Fruit fly (Drosophila melanogaster): ENCODE measurements around the gene COX6CL.

The COX6CL gene

DNA sequence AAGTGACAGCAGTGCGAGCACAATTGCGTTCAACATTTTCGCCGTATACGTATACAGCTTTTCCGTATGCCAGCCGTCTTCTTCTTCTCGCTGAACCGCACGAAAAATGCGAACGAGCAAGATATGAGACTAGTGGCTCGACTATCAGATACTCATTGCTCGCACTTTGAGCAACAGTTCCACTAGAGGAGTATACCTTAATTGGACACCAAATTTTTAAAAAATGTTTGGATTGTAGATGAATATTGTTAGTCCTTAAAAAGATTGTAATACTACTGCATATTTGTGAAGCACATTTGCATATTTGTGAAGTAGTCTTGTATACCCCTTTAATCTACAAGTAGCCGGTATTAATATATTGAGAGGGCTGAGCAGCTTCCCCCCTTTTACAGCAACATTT is 40.1 kb downstream of the COX6CL start (continued):
- no peak for TF ChIP-seq CG14710 (tag; optimal IDR thresholded peaks at IDR 0.05)
- TF ChIP-seq CG7357 (GFP tag; IDR thresholded peaks at IDR 0.05), result no peak
- peak; percentile 34 for TF ChIP-seq Fer1 (GFP tag; optimal IDR thresholded peaks at IDR 0.05)
- no peak for TF ChIP-seq D (optimal IDR thresholded peaks at IDR 0.05)
- no peak for TF ChIP-seq D (GFP tag; optimal IDR thresholded peaks at IDR 0.05)
- TF ChIP-seq CG7786 (GFP tag; optimal IDR thresholded peaks at IDR 0.05), result peak; percentile 5
- no peak for TF ChIP-seq NFAT (GFP tag; IDR thresholded peaks at IDR 0.05)
- TF ChIP-seq Abd-B (GFP tag; optimal IDR thresholded peaks at IDR 0.05), result no peak
- no peak for TF ChIP-seq Mrtf (GFP tag; IDR thresholded peaks at IDR 0.05)
- TF ChIP-seq Gug (GFP tag; IDR thresholded peaks at IDR 0.05), result no peak
- TF ChIP-seq CG2202 (tag; optimal IDR thresholded peaks at IDR 0.05), result no peak
- no peak for TF ChIP-seq Dll (GFP tag; IDR thresholded peaks at IDR 0.05; ENCODE audit: partially characterized antibody)
- TF ChIP-seq CG13287 (GFP tag; IDR thresholded peaks at IDR 0.05; ENCODE audit: partially characterized antibody), result 0 out of 2 replicates have a peak, but pooled peaks have one; percentile 21
- TF ChIP-seq oc (tag; optimal IDR thresholded peaks at IDR 0.05), result no peak
- TF ChIP-seq org-1 (GFP tag; optimal IDR thresholded peaks at IDR 0.05), result peak; percentile 29
- TF ChIP-seq CG4360 (GFP tag; IDR thresholded peaks at IDR 0.05), result no peak
- peak; percentile 17 for TF ChIP-seq Fer3 (tag; optimal IDR thresholded peaks at IDR 0.05)
- TF ChIP-seq C15 (GFP tag; IDR thresholded peaks at IDR 0.05), result no peak
- TF ChIP-seq pros (GFP tag; optimal IDR thresholded peaks at IDR 0.05), result no peak
- no peak for TF ChIP-seq CG14667 (GFP tag; IDR thresholded peaks at IDR 0.05)
- TF ChIP-seq CG9609 (GFP tag; optimal IDR thresholded peaks at IDR 0.05), result peak; percentile 6
- TF ChIP-seq Hr39 (optimal IDR thresholded peaks at IDR 0.05), result no peak
- peak; percentile 79 for TF ChIP-seq tna (GFP tag; IDR thresholded peaks at IDR 0.05; ENCODE audit: partially characterized antibody)
- no peak for TF ChIP-seq CG18262 (tag; optimal IDR thresholded peaks at IDR 0.05)
- peak; percentile 19; the same call in 1 of the 2 replicates for TF ChIP-seq bbx (GFP tag; IDR thresholded peaks at IDR 0.05; ENCODE audit: partially characterized antibody)
- no peak for TF ChIP-seq TFAM (GFP tag; optimal IDR thresholded peaks at IDR 0.05)
- no peak for TF ChIP-seq dpn (GFP tag; optimal IDR thresholded peaks at IDR 0.05)
- peak; percentile 54 for TF ChIP-seq Bgb (GFP tag; IDR thresholded peaks at IDR 0.05; ENCODE audit: partially characterized antibody)
- no peak for TF ChIP-seq Usf (GFP tag; optimal IDR thresholded peaks at IDR 0.05)
- peak; percentile 53 for TF ChIP-seq vnd (GFP tag; IDR thresholded peaks at IDR 0.05; ENCODE audit: partially characterized antibody)
- no peak for TF ChIP-seq chn (GFP tag; optimal IDR thresholded peaks at IDR 0.05)
- no peak for TF ChIP-seq bigmax (GFP tag; optimal IDR thresholded peaks at IDR 0.05)
- TF ChIP-seq Poxn (GFP tag; IDR thresholded peaks at IDR 0.05), result no peak
- TF ChIP-seq CG31441 (GFP tag; IDR thresholded peaks at IDR 0.05), result no peak
- TF ChIP-seq scrt (GFP tag; optimal IDR thresholded peaks at IDR 0.05), result peak; percentile 42
- TF ChIP-seq dysf (GFP tag; IDR thresholded peaks at IDR 0.05), result peak; percentile 66
- peak; percentile 71 for TF ChIP-seq CG14860 (GFP tag; IDR thresholded peaks at IDR 0.05; ENCODE audit: partially characterized antibody)
- no peak for TF ChIP-seq tup (GFP tag; optimal IDR thresholded peaks at IDR 0.05)
- no peak for TF ChIP-seq CG6689 (GFP tag; IDR thresholded peaks at IDR 0.05)
- TF ChIP-seq mld (GFP tag; IDR thresholded peaks at IDR 0.05; ENCODE audit: partially characterized antibody), result peak; percentile 49; the same call in 2 of the 3 replicates
- TF ChIP-seq sob (GFP tag; IDR thresholded peaks at IDR 0.05), result 0 out of 2 replicates have a peak, but pooled peaks have one; percentile 20
- TF ChIP-seq Xrp1 (GFP tag; IDR thresholded peaks at IDR 0.05), result peak; percentile 41; the same call in 1 of the 2 replicates
- TF ChIP-seq CG15601 (tag; optimal IDR thresholded peaks at IDR 0.05), result no peak
- TF ChIP-seq sim (GFP tag; IDR thresholded peaks at IDR 0.05), result no peak
- TF ChIP-seq CG34376 (GFP tag; optimal IDR thresholded peaks at IDR 0.05), result no peak
- TF ChIP-seq Deaf1 (tag; optimal IDR thresholded peaks at IDR 0.05), result no peak
- peak; percentile 63; the same call in 2 of the 3 replicates for TF ChIP-seq row (GFP tag; IDR thresholded peaks at IDR 0.05)
- TF ChIP-seq D19A (tag; optimal IDR thresholded peaks at IDR 0.05), result no peak
- TF ChIP-seq hkb (optimal IDR thresholded peaks at IDR 0.05), result no peak
- TF ChIP-seq hkb (GFP tag; IDR thresholded peaks at IDR 0.05), result no peak
- no peak for TF ChIP-seq CG11723 (GFP tag; optimal IDR thresholded peaks at IDR 0.05)
- no peak for TF ChIP-seq CG8765 (GFP tag; IDR thresholded peaks at IDR 0.05)

Measured in whole organism, embryonic.